Worm (Caenorhabditis elegans) whole organism, late embryonic: ENCODE results near the gene col-131.

Experiments
- C08G9.2 ChIP-seq: sonication (generic microtip); optimal IDR thresholded peaks from 2 replicates; lab custom pipeline; 2016; ENCODE audit warnings: mild to moderate bottlenecking, missing genetic modification characterization, moderate library complexity, missing compliant biosample characterization
- ama-1 ChIP-seq: fragments of 150-350 bp; optimal IDR thresholded peaks from 2 replicates; lab custom pipeline; 2014
- ceh-14 ChIP-seq: sonication (generic microtip); optimal IDR thresholded peaks from 2 replicates; lab custom pipeline; 2016; ENCODE audit warnings: missing genotype, missing genetic modification characterization, missing compliant biosample characterization
- ceh-19 ChIP-seq: fragments of 200-800 bp; sonication (Bioruptor generic); optimal IDR thresholded peaks from 2 replicates; lab custom pipeline; 2018; ENCODE audit warnings: mild to moderate bottlenecking, missing genetic modification characterization, missing compliant biosample characterization
- ceh-24 ChIP-seq: sonication (generic microtip); optimal IDR thresholded peaks from 2 replicates; lab custom pipeline; 2016; ENCODE audit warnings: mild to moderate bottlenecking, missing genetic modification characterization, missing compliant biosample characterization
- ceh-31 ChIP-seq: sonication (generic microtip); optimal IDR thresholded peaks from 2 replicates; lab custom pipeline; 2016; ENCODE audit warnings: missing genetic modification characterization, missing compliant biosample characterization
- ceh-45 ChIP-seq: fragments of 200-800 bp; sonication (Bioruptor generic); IDR thresholded peaks from 2 replicates; pipeline ENCODE4 v1.3.6; 2022; ENCODE audit warnings: missing genetic modification reagents, missing genetic modification characterization, missing compliant biosample characterization
- ceh-48 ChIP-seq: sonication (generic microtip); optimal IDR thresholded peaks from 2 replicates; lab custom pipeline; 2016; ENCODE audit warnings: missing genetic modification characterization, inconsistent platforms, missing compliant biosample characterization
- ceh-6 ChIP-seq: fragments of 200-800 bp; sonication (Bioruptor generic); optimal IDR thresholded peaks from 2 replicates; lab custom pipeline; 2018; ENCODE audit warnings: mild to moderate bottlenecking, missing genetic modification characterization, missing compliant biosample characterization
- ceh-9 ChIP-seq: sonication (generic microtip); optimal IDR thresholded peaks from 2 replicates; lab custom pipeline; 2016; ENCODE audit warnings: mild to moderate bottlenecking, missing genetic modification characterization, inconsistent platforms, missing compliant biosample characterization
- che-1 ChIP-seq: sonication (generic microtip); optimal IDR thresholded peaks from 2 replicates; lab custom pipeline; 2016; ENCODE audit warnings: mild to moderate bottlenecking, missing genetic modification characterization, missing compliant biosample characterization
- dmd-4 ChIP-seq: sonication (generic microtip); optimal IDR thresholded peaks from 2 replicates; lab custom pipeline; 2016; ENCODE audit warnings: borderline replicate concordance, missing genetic modification characterization, missing compliant biosample characterization
- dve-1 ChIP-seq: sonication (generic microtip); optimal IDR thresholded peaks from 2 replicates; lab custom pipeline; 2017; ENCODE audit warnings: antibody characterized with exemption, mild to moderate bottlenecking, missing genetic modification characterization, missing compliant biosample characterization
- elt-2 ChIP-seq: sonication (generic microtip); optimal IDR thresholded peaks from 2 replicates; lab custom pipeline; 2016; ENCODE audit warnings: missing genetic modification reagents, missing genetic modification characterization, missing compliant biosample characterization
- eyg-1 ChIP-seq: sonication (generic microtip); optimal IDR thresholded peaks from 2 replicates; lab custom pipeline; 2016; ENCODE audit warnings: missing genotype, missing genetic modification characterization, missing compliant biosample characterization
- fax-1 ChIP-seq: sonication (generic microtip); optimal IDR thresholded peaks from 2 replicates; lab custom pipeline; 2016; ENCODE audit warnings: missing genotype, missing genetic modification characterization, missing compliant biosample characterization
- fkh-10 ChIP-seq: fragments of 150-350 bp; optimal IDR thresholded peaks from 2 replicates; lab custom pipeline; 2014; ENCODE audit warnings: missing biosample characterization, missing genetic modification reagents, missing genetic modification characterization
- fkh-6 ChIP-seq: sonication (generic microtip); optimal IDR thresholded peaks from 2 replicates; lab custom pipeline; 2016; ENCODE audit warnings: missing genetic modification characterization, missing compliant biosample characterization
- gmeb-2 ChIP-seq: sonication (generic microtip); optimal IDR thresholded peaks from 2 replicates; lab custom pipeline; 2016; ENCODE audit warnings: missing genetic modification characterization, inconsistent platforms, missing compliant biosample characterization
- hlh-13 ChIP-seq: fragments of 200-800 bp; sonication (Bioruptor generic); optimal IDR thresholded peaks from 2 replicates; lab custom pipeline; 2018; ENCODE audit warnings: mild to moderate bottlenecking, missing genetic modification characterization, missing compliant biosample characterization
- hlh-6 ChIP-seq: sonication (generic microtip); optimal IDR thresholded peaks from 2 replicates; lab custom pipeline; 2016; ENCODE audit warnings: missing genotype, missing genetic modification characterization, missing compliant biosample characterization
- lim-6 ChIP-seq: sonication (generic microtip); optimal IDR thresholded peaks from 2 replicates; lab custom pipeline; 2016; ENCODE audit warnings: missing genetic modification characterization, missing compliant biosample characterization
- nfya-1 ChIP-seq: sonication (generic microtip); optimal IDR thresholded peaks from 2 replicates; lab custom pipeline; 2017; ENCODE audit warnings: missing genetic modification characterization, mild to moderate bottlenecking, missing compliant biosample characterization, antibody characterized with exemption, moderate library complexity
- nhr-11 ChIP-seq: fragments of 150-350 bp; optimal IDR thresholded peaks from 2 replicates; lab custom pipeline; 2014; ENCODE audit warnings: missing biosample characterization, missing genetic modification characterization
- pha-2 ChIP-seq: sonication (generic microtip); optimal IDR thresholded peaks from 2 replicates; lab custom pipeline; 2017; ENCODE audit warnings: mild to moderate bottlenecking, missing genetic modification characterization, missing compliant biosample characterization
- pha-4 ChIP-seq: fragments of 150-350 bp; optimal IDR thresholded peaks from 2 replicates; lab custom pipeline; 2018; ENCODE audit warnings: missing biosample characterization, missing genetic modification reagents, missing genetic modification characterization
- ref-2 ChIP-seq: sonication (generic microtip); optimal IDR thresholded peaks from 2 replicates; lab custom pipeline; 2016; ENCODE audit warnings: missing genetic modification characterization, missing compliant biosample characterization
- rnt-1 ChIP-seq: sonication (generic microtip); optimal IDR thresholded peaks from 2 replicates; lab custom pipeline; 2016; ENCODE audit warnings: missing genetic modification characterization, missing compliant biosample characterization
- sdc-2 ChIP-seq: sonication (generic microtip); optimal IDR thresholded peaks from 2 replicates; lab custom pipeline; 2016; ENCODE audit warnings: missing genotype, missing genetic modification characterization, missing compliant biosample characterization
- tbx-2 ChIP-seq: sonication (generic microtip); optimal IDR thresholded peaks from 2 replicates; lab custom pipeline; 2016; ENCODE audit warnings: missing genetic modification characterization, missing compliant biosample characterization
- tbx-7 ChIP-seq: sonication (generic microtip); optimal IDR thresholded peaks from 2 replicates; lab custom pipeline; 2016; ENCODE audit warnings: missing genotype, missing genetic modification characterization, missing compliant biosample characterization
- unc-3 ChIP-seq, 2 experiments: fragments of 200-800 bp in 1 of 2; sonication (Bioruptor generic) in 1 of 2; sonication (generic microtip) in 1 of 2; conservative IDR thresholded peaks in 1 of 2; optimal IDR thresholded peaks in 1 of 2; 2 replicates each; pipeline versions ENCODE4 v1.3.6 to Lab custom; 2016 to 2022; ENCODE audit warnings: missing compliant biosample characterization in 2 of 2, missing genetic modification characterization in 2 of 2, missing genetic modification reagents in 1 of 2
- unc-42 ChIP-seq: sonication (generic microtip); optimal IDR thresholded peaks from 2 replicates; lab custom pipeline; 2016; ENCODE audit warnings: missing genotype, missing genetic modification characterization, missing compliant biosample characterization

The col-131 gene

DNA sequence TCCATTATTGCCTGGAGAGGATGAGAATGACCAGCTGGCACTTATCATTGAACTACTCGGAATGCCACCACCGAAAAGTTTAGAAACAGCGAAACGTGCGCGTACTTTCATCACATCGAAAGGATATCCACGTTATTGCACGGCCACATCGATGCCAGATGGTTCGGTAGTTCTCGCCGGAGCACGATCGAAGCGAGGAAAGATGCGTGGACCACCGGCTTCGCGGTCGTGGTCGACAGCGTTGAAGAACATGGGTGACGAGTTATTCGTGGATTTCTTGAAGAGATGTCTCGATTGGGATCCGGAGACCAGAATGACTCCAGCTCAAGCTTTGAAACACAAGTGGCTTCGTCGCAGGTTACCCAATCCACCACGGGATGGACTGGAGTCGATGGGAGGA lies 33.6 kb downstream of the col-131 start:
- TF ChIP-seq nhr-11 (tag; lab: Kevin White, UChicago) (no peak), nfya-1 (tag; lab: Kevin White, UChicago) (no peak), ceh-24 (no peak), fkh-6 (tag; lab: Kevin White, UChicago) (no peak), sdc-2 (tag; lab: Kevin White, UChicago) (no peak), gmeb-2 (tag; lab: Kevin White, UChicago) (no peak), lim-6 (tag; lab: Kevin White, UChicago) (no peak), che-1 (tag; lab: Kevin White, UChicago) (no peak), ceh-14 (tag; lab: Kevin White, UChicago) (no peak), dve-1 (tag; lab: Kevin White, UChicago) (no peak)

DNA sequence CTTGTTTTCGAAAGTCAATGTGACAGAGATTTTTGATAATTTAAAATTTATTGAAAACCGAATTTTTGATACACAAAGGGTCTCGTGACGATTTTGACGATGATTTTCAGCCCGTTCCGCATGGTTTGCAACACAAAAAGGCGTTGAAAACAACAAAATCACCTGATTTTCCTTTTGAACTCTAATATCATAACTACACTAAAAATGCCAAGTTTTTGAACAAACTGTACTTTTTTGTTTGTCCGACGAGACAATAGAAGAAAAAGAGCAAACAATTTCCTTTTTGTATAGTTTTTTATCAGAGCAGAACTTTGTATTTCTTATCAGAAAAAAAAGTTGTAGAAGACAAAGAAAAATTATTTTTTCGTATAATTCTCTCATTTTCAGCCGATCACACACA lies 34.9 kb downstream of the col-131 start:
- no peak for TF ChIP-seq ceh-9 (tag; lab: Kevin White, UChicago)
- no peak for TF ChIP-seq dve-1 (tag; lab: Kevin White, UChicago)
- TF ChIP-seq ceh-19 (GFP tag; lab: Kevin White, UChicago) = no peak
- TF ChIP-seq unc-42 (tag; lab: Kevin White, UChicago) = no peak
- TF ChIP-seq eyg-1 (tag; lab: Kevin White, UChicago) = no peak
- TF ChIP-seq unc-3 (GFP tag; conservative IDR thresholded peaks at IDR 0.05; lab: Robert Waterston, UW) = no peak
- no peak for TF ChIP-seq unc-3 (tag; optimal IDR thresholded peaks at IDR 0.05; lab: Kevin White, UChicago)
- no peak for TF ChIP-seq nhr-11 (tag; lab: Kevin White, UChicago)
- TF ChIP-seq sdc-2 (tag; lab: Kevin White, UChicago) = no peak
- no peak for TF ChIP-seq fax-1 (tag; lab: Kevin White, UChicago)
- TF ChIP-seq hlh-6 = no peak
- TF ChIP-seq ceh-48 = no peak
- no peak for TF ChIP-seq dmd-4 (tag; lab: Kevin White, UChicago)
- TF ChIP-seq ceh-31 (tag; lab: Kevin White, UChicago) = no peak
- no peak for TF ChIP-seq pha-2 (tag; lab: Kevin White, UChicago)

DNA sequence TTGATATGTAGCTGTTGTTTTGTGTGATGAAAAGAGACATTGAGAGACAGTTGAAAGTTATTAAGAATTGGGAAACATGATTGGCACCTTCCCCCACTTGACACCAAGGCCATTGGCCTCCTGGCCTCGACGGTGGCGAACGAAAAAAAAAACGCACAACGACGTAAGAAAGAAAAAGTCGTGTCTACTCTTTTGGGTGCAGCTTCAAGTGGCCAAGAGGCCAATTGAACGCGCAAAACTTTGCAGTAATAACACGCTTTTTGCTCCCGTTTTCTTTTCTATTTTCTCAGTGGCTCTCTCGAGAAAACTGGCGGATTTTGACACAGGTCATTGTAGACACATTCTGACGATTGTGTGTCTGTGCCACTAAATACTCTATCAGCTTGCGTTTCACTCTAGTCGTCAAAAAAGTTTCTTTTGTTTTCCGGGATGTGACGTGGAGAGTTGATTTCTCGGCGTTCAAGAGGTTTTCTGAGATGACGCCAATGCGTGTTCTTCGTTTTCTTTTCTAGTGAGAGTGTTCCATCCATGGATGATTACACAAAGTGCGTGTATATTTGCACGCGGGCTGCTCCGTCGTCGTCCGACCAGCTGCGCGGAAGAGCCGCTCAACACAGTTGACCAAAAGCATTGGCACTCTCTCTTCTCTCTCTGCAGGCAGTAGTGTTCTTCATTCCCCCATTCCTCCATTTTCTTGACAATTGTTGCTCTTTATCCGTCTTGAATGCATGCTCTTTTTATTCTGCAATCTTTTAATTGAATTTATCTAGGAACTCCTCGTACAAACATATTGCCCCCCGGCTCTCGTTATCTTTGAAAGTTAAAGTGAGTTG lies 36.4 kb downstream of the col-131 start:
- TF ChIP-seq C08G9.2 (no peak), tbx-7 (tag; lab: Kevin White, UChicago) (no peak), fkh-10 (GFP tag; lab: Kevin White, UChicago) (no peak), tbx-2 (tag; lab: Kevin White, UChicago) (peak; percentile 42), che-1 (tag; lab: Kevin White, UChicago) (peak; percentile 3), ama-1 (lab: Kevin White, UChicago) (peak; percentile 19), ceh-14 (tag; lab: Kevin White, UChicago) (no peak), ceh-45 (GFP tag; lab: Robert Waterston, UW) (no peak), ceh-31 (tag; lab: Kevin White, UChicago) (peak; percentile 15), elt-2 (peak; percentile 7), pha-4 (tag; lab: Kevin White, UChicago) (no peak), ceh-6 (GFP tag; lab: Kevin White, UChicago) (no peak), hlh-13 (GFP tag; lab: Kevin White, UChicago) (no peak), rnt-1 (tag; lab: Kevin White, UChicago) (no peak), ref-2 (no peak), ceh-48 (no peak)
